Worm (Caenorhabditis elegans) whole organism, early embryonic: ENCODE results near the gene R13A5.10.

Source experiments
- ama-1 ChIP-seq: fragments of 150-350 bp; optimal IDR thresholded peaks from 2 replicates; lab custom pipeline; 2014
- ets-7 ChIP-seq: sonication (generic microtip); optimal IDR thresholded peaks from 2 replicates; lab custom pipeline; 2016; ENCODE audit warnings: missing genotype, missing genetic modification characterization, missing compliant biosample characterization
- hnd-1 ChIP-seq: sonication (generic microtip); optimal IDR thresholded peaks from 2 replicates; lab custom pipeline; 2016; ENCODE audit warnings: missing genetic modification characterization, missing compliant biosample characterization
- scrt-1 ChIP-seq: fragments of 200-800 bp; sonication (Bioruptor generic); IDR thresholded peaks from 2 replicates; pipeline ENCODE4 v1.3.6; 2022; ENCODE audit warnings: missing genetic modification characterization, missing compliant biosample characterization
- tbx-11 ChIP-seq: fragments of 200-800 bp; sonication (Bioruptor generic); IDR thresholded peaks from 2 replicates; pipeline ENCODE4 v1.3.6; 2022; ENCODE audit warnings: missing genetic modification characterization, missing compliant biosample characterization
- tra-4 ChIP-seq: sonication (generic microtip); optimal IDR thresholded peaks from 2 replicates; lab custom pipeline; 2017; ENCODE audit warnings: missing genetic modification characterization, missing compliant biosample characterization

- TF ChIP-seq ama-1 (lab: Kevin White, UChicago) (no peak), ets-7 (tag; lab: Kevin White, UChicago) (no peak), tra-4 (no peak), tbx-11 (GFP tag; lab: Robert Waterston, UW) (no peak), scrt-1 (GFP tag; lab: Robert Waterston, UW) (no peak), hnd-1 (tag; lab: Kevin White, UChicago) (no peak)
These were observed 16.7 kb downstream of the R13A5.10 start, which contains the start of gene ttr-32 for ce11 chrIII:7566098-7566497.
